Fruit fly (Drosophila melanogaster): ENCODE data around the gene CG31142.

Gene CG31142

DNA sequence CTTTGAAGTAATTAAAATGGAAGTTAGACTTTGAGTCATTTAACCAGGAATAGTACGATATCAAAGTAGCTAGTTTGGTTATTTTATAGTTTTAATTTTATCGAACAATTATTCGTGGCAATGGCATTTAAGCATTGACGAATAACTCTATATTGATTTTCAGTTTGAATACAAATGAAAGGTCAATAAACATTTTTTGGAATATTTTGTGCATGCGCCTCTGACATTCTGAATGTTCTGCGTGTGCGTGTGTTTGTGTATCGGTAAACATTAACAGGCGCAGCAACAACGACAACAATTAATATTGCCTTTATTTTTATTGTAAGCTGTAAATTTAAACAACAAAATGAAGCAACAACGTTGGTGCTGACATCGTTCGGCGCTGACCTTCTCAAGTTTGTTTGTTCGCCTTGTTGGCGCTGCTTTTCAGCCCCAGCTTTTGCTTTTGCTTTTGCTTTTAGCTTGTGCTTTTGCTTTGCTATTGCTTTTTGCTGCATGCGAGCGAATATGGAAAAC is 19.6 kb upstream of the CG31142 start (continued):
- TF ChIP-seq NC2β (GFP tag; optimal IDR thresholded peaks at IDR 0.05) = no peak
- peak; percentile 53 for TF ChIP-seq Asciz (GFP tag; optimal IDR thresholded peaks at IDR 0.05)
- no peak for TF ChIP-seq Doc2 (GFP tag; IDR thresholded peaks at IDR 0.05)
- TF ChIP-seq CG14441 (GFP tag; IDR thresholded peaks at IDR 0.05) = peak; percentile 9; the same call in 1 of the 2 replicates
- peak; percentile 41 for TF ChIP-seq CoRest (tag; optimal IDR thresholded peaks at IDR 0.05)
- no peak for TF ChIP-seq ttk (GFP tag; IDR thresholded peaks at IDR 0.05)
- no peak for TF ChIP-seq BEAF-32 (GFP tag; optimal IDR thresholded peaks at IDR 0.05)
- TF ChIP-seq Neu2 (GFP tag; optimal IDR thresholded peaks at IDR 0.05; ENCODE audit: borderline replicate concordance) = no peak
- no peak for TF ChIP-seq peb (GFP tag; IDR thresholded peaks at IDR 0.05)
- TF ChIP-seq fd3F (GFP tag; optimal IDR thresholded peaks at IDR 0.05) = peak; percentile 55
- peak in 1 of 2 experiments; percentile 91 for TF ChIP-seq Hr78 (GFP tag; optimal IDR thresholded peaks at IDR 0.05)
- no peak for TF ChIP-seq CG34224 (GFP tag; IDR thresholded peaks at IDR 0.05; ENCODE audit: partially characterized antibody)
- no peak for TF ChIP-seq CG14965 (GFP tag; optimal IDR thresholded peaks at IDR 0.05; ENCODE audit: borderline replicate concordance)
- TF ChIP-seq seq (GFP tag; IDR thresholded peaks at IDR 0.05) = peak; percentile 78
- no peak for TF ChIP-seq CG12942 (GFP tag; optimal IDR thresholded peaks at IDR 0.05)
- TF ChIP-seq inv (GFP tag; IDR thresholded peaks at IDR 0.05; ENCODE audit: partially characterized antibody) = no peak
- peak; percentile 66 for TF ChIP-seq CrebB (tag; optimal IDR thresholded peaks at IDR 0.05)
- peak; percentile 47 for TF ChIP-seq CG15601 (tag; optimal IDR thresholded peaks at IDR 0.05)
- no peak for TF ChIP-seq CG9215 (GFP tag; IDR thresholded peaks at IDR 0.05)
- no peak for TF ChIP-seq bbx (GFP tag; IDR thresholded peaks at IDR 0.05; ENCODE audit: partially characterized antibody)
- TF ChIP-seq CG14667 (GFP tag; IDR thresholded peaks at IDR 0.05) = no peak
- no peak for TF ChIP-seq crol (GFP tag; IDR thresholded peaks at IDR 0.05)
- TF ChIP-seq Meics (GFP tag; optimal IDR thresholded peaks at IDR 0.05) = peak; percentile 6
- TF ChIP-seq CG10979 (tag; optimal IDR thresholded peaks at IDR 0.05) = no peak
- peak; percentile 11; the same call in 1 of the 2 replicates for TF ChIP-seq ara (GFP tag; IDR thresholded peaks at IDR 0.05)
- no peak for TF ChIP-seq gce (GFP tag; IDR thresholded peaks at IDR 0.05)
- peak; percentile 1 for TF ChIP-seq CG6254 (GFP tag; optimal IDR thresholded peaks at IDR 0.05)
- TF ChIP-seq CG9727 (GFP tag; optimal IDR thresholded peaks at IDR 0.05) = no peak
- no peak for TF ChIP-seq zen2 (GFP tag; IDR thresholded peaks at IDR 0.05; ENCODE audit: partially characterized antibody)
- no peak for TF ChIP-seq ind (GFP tag; optimal IDR thresholded peaks at IDR 0.05)
- TF ChIP-seq Stat92E (GFP tag; optimal IDR thresholded peaks at IDR 0.05) = no peak
- TF ChIP-seq CG11696 (GFP tag; IDR thresholded peaks at IDR 0.05) = no peak
- no peak for TF ChIP-seq hkb (optimal IDR thresholded peaks at IDR 0.05)
- peak; percentile 19; the same call in 1 of the 2 replicates for TF ChIP-seq hkb (GFP tag; IDR thresholded peaks at IDR 0.05)
- no peak for TF ChIP-seq Dref (GFP tag; IDR thresholded peaks at IDR 0.05)
- no peak for TF ChIP-seq repo (GFP tag; optimal IDR thresholded peaks at IDR 0.05)
- no peak for TF ChIP-seq lov (optimal IDR thresholded peaks at IDR 0.05)
- no peak for TF ChIP-seq lov (GFP tag; IDR thresholded peaks at IDR 0.05)
- TF ChIP-seq Deaf1 (tag; optimal IDR thresholded peaks at IDR 0.05) = no peak
- peak; percentile 39 for TF ChIP-seq HHEX (GFP tag; optimal IDR thresholded peaks at IDR 0.05)
- TF ChIP-seq oc (tag; optimal IDR thresholded peaks at IDR 0.05) = peak; percentile 25
- TF ChIP-seq E2f2 (GFP tag; IDR thresholded peaks at IDR 0.05) = peak; percentile 21; the same call in 1 of the 2 replicates
- peak in 1 of 2 experiments; percentile 1 for TF ChIP-seq chif (GFP tag; optimal IDR thresholded peaks at IDR 0.05)
- TF ChIP-seq CG43689 (GFP tag; IDR thresholded peaks at IDR 0.05) = no peak
- TF ChIP-seq hbn (GFP tag; IDR thresholded peaks at IDR 0.05; ENCODE audit: partially characterized antibody) = no peak
- TF ChIP-seq dan (GFP tag; IDR thresholded peaks at IDR 0.05) = no peak
- peak; percentile 61 for TF ChIP-seq CG15514 (GFP tag; optimal IDR thresholded peaks at IDR 0.05)
- peak; percentile 67 for TF ChIP-seq mirr (GFP tag; optimal IDR thresholded peaks at IDR 0.05)
- peak; percentile 56 for TF ChIP-seq CG2678 (tag; optimal IDR thresholded peaks at IDR 0.05)
- peak; percentile 83 for TF ChIP-seq sens (GFP tag)

Measured in whole organism, embryonic.